Fruit fly (Drosophila melanogaster): ENCODE measurements around the gene Cp19.

Gene Cp19

dm6 chr3L:8695959-8696358, 33.7 kb upstream of the Cp19 start:
- TF ChIP-seq CG8478 (optimal IDR thresholded peaks at IDR 0.05) (no peak), CTCF (optimal IDR thresholded peaks at IDR 0.05) (no peak)

DNA sequence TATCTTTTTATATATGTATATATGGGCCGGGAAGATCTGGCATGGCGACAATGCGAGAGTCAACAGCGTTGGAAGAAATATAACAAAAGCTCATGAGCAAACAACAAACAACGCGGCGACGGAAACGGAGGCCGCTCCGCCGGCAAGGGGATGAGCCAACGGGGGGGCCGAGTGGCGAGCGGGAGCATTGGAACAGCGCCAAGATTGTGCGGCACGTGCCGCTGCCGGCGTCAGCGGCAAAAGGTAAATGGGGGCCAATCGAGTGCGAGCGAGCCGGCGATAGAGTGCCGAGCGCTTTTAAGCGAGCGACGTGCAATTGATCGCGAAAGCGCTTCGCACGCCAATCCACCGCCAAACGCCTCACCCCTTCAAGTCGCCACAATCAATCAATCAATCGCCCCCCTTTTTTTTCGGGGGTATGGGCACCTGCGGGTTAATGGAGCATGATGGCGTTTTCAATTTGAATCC, 33.1 kb upstream of the Cp19 start:
- no peak for TF ChIP-seq CTCF (optimal IDR thresholded peaks at IDR 0.05)
- no peak for TF ChIP-seq CG8478 (optimal IDR thresholded peaks at IDR 0.05)

dm6 chr3L:8697862-8698261, 31.8 kb upstream of the Cp19 start:
- no peak for TF ChIP-seq CG8478 (optimal IDR thresholded peaks at IDR 0.05)
- no peak for TF ChIP-seq CTCF (optimal IDR thresholded peaks at IDR 0.05)

- TF ChIP-seq CG8478 (optimal IDR thresholded peaks at IDR 0.05) (no peak), CTCF (optimal IDR thresholded peaks at IDR 0.05) (no peak)
Observed at dm6 chr3L:8698493-8699166, 31.0 kb upstream of the Cp19 start.

- TF ChIP-seq CG8478 (optimal IDR thresholded peaks at IDR 0.05) (no peak), CTCF (optimal IDR thresholded peaks at IDR 0.05) (no peak)
Observed at dm6 chr3L:8699612-8700011, 30.1 kb upstream of the Cp19 start.

dm6 chr3L:8700054-8700642, 29.5 kb upstream of the Cp19 start:
- TF ChIP-seq CG8478 (optimal IDR thresholded peaks at IDR 0.05) (no peak), CTCF (optimal IDR thresholded peaks at IDR 0.05) (no peak)

DNA sequence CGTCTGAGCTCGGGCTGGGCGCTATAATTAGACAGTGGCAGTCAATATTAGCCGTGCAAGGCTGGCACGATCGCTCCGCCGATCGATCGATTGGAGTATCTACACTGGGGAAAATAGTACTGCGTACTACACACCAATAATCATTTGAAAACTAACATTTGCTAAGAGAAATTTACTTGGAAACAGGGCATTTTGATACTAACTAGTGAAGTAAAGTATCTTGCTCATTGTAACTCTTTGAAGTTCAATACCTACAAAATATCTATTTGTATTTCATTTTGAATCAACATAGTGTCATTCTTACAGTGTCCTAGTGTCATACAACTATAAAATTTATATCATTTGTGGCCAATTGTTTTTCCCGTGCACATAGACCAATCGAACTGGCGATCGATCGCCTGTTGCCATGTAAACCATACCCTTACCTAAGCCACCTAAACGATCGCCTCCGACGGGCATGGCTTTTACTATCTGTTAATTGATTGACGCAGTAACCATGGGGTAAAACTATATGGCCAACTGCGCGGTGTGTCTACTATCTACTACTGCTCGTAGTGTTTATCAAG, 28.9 kb upstream of the Cp19 start:
- TF ChIP-seq CTCF (optimal IDR thresholded peaks at IDR 0.05) (no peak), CG8478 (optimal IDR thresholded peaks at IDR 0.05) (no peak)

DNA sequence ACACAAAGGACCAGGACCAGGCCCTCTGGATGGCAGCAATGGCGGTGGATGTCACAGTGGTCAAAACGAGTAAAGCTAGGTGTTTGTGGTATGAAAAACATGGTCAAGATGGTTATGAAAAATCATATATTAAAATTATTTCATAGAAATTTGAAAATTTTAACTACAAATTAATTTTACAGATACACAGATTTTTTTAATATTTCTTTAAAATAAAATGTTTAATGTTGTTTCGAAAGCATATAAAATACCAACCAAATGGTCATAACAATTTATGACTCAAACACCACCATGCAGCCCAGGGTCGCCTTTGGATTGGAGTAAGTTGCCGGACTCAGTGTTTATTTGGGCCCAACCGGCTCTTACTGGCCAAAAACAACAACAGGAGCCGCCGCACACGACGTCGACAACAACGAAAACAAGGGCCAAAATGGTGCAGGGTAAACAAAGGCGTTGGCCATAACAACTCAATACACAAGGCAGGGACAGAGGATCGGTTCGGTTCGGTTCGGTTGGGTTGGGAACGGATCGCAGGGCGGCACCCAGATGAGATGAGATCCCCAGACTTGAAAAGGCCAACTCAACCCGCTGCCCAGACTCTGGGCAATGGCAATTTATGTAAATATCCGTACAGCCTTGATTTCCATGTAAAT, 27.8 kb upstream of the Cp19 start:
- TF ChIP-seq CTCF (optimal IDR thresholded peaks at IDR 0.05) (no peak), CG8478 (optimal IDR thresholded peaks at IDR 0.05) (no peak)

dm6 chr3L:8702448-8702847, 27.2 kb upstream of the Cp19 start:
- TF ChIP-seq CTCF (optimal IDR thresholded peaks at IDR 0.05), result no peak
- TF ChIP-seq CG8478 (optimal IDR thresholded peaks at IDR 0.05), result no peak

DNA sequence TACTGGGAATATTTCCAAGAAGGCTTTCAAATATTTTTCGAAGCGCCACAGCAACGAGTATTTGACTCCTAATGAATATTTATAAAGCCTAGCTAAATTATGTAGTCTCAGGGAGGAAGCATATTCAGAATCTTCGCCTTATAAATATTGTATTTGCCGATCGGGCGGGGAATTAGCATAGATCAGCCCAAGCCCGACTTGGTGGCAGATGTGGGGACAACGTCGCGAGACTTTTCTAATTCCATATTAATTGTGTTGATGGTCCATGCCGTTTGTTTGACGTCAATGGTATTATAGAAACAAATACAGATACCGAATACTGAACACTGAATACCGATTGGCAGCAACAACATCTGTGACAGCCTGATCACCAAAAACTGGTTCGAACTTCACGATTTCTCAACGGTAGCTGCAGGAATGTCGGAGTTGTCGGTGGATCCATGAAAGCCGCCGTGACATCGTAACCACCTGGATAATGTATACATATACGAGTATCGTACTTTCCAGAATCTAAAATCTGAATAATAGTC, 25.9 kb upstream of the Cp19 start:
- TF ChIP-seq CTCF (optimal IDR thresholded peaks at IDR 0.05) (no peak), CG8478 (optimal IDR thresholded peaks at IDR 0.05) (no peak)

- TF ChIP-seq CTCF (optimal IDR thresholded peaks at IDR 0.05), result no peak
- TF ChIP-seq CG8478 (optimal IDR thresholded peaks at IDR 0.05), result no peak
Observed at dm6 chr3L:8704713-8705412, 24.8 kb upstream of the Cp19 start.

- TF ChIP-seq CTCF (optimal IDR thresholded peaks at IDR 0.05) (no peak), CG8478 (optimal IDR thresholded peaks at IDR 0.05) (no peak)
Observed at dm6 chr3L:8707075-8707474, 22.6 kb upstream of the Cp19 start.

DNA sequence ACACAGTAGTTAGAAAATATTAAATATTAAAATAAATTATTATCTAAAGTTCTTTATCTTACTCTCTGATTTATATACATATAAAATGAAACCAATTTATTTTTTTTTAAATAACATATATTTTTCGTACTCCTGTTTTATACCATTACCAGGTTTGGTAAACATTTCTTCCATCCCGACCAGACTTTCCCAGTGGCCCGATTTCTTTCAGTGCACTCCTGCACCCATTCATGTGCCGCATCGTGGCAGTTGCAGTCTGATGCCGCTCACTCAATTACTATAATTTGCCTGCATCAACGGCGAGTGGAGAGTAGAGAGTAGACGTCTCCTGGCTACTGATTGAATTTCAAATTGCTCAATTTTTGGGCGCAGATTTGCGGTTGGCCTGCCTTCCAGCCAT, 21.8 kb upstream of the Cp19 start:
- TF ChIP-seq CTCF (optimal IDR thresholded peaks at IDR 0.05) (no peak), CG8478 (optimal IDR thresholded peaks at IDR 0.05) (no peak)

- TF ChIP-seq CG8478 (optimal IDR thresholded peaks at IDR 0.05) (no peak), CTCF (optimal IDR thresholded peaks at IDR 0.05) (no peak)
Observed at dm6 chr3L:8708856-8709255, 20.8 kb upstream of the Cp19 start.

DNA sequence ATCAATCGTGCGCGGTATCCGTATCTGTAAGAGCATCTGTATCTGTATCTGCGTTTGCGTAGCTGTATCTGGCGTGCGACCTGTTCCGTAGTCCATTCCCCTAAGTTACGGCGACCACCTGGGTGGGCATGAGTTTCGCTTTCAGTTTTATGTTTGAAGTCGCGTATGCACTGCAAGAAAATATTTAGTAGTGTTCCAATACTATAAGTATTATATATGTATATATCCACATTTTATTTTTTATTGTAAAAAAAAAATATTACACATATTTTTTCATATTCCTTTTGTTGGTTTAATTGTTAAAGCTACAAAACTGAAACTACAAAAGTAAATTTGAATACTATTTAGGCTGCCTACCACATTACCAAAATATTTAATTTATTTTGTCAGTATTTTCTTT, 16.8 kb upstream of the Cp19 start:
- TF ChIP-seq CG8478 (optimal IDR thresholded peaks at IDR 0.05), result no peak
- TF ChIP-seq CTCF (optimal IDR thresholded peaks at IDR 0.05), result no peak

All from S2 (cell line).